Worm (Caenorhabditis elegans): ENCODE data around the gene F28B1.2.

- TF ChIP-seq him-1 (tag; optimal IDR thresholded peaks at IDR 0.05) (no peak), dao-5 (tag; optimal IDR thresholded peaks at IDR 0.05) (no peak), W03F9.2 (tag; optimal IDR thresholded peaks at IDR 0.05) (no peak)
Measured at ce11 chrV:17098669-17099068, 54.1 kb downstream of the F28B1.2 start, which contains the start of the genes ZK218.3 and ZK218.4.
